Fruit fly (Drosophila melanogaster): ENCODE data around the gene CG14421.

- TF ChIP-seq tx (GFP tag; optimal IDR thresholded peaks at IDR 0.05) = no peak
- TF ChIP-seq CG12299 (tag; optimal IDR thresholded peaks at IDR 0.05) = no peak
- TF ChIP-seq CG31441 (GFP tag; IDR thresholded peaks at IDR 0.05) = peak; percentile 52; the same call in 1 of the 2 replicates
- no peak for TF ChIP-seq amos (GFP tag; IDR thresholded peaks at IDR 0.05; ENCODE audit: partially characterized antibody)
- no peak for TF ChIP-seq pb (GFP tag; optimal IDR thresholded peaks at IDR 0.05)
- TF ChIP-seq CG2875 (GFP tag; optimal IDR thresholded peaks at IDR 0.05) = no peak
- no peak for TF ChIP-seq ro (GFP tag; IDR thresholded peaks at IDR 0.05)
- peak in 1 of 2 experiments; percentile 29 for TF ChIP-seq dpn (GFP tag; optimal IDR thresholded peaks at IDR 0.05)
- TF ChIP-seq Myb (GFP tag; optimal IDR thresholded peaks at IDR 0.05) = no peak
Measured at dm6 chrX:2977857-2978473, 36.8 kb downstream of the CG14421 start.
